Fruit fly (Drosophila melanogaster) whole organism, embryonic: ENCODE results near the gene CG9903.

Experiments used
- Antp ChIP-seq: fragments of 200-800 bp; sonication (Bioruptor generic); optimal IDR thresholded peaks from 3 replicates; lab custom pipeline; 2016; ENCODE audit warnings: missing biosample characterization, missing genetic modification characterization
- B-H2 ChIP-seq: fragments of 200-800 bp; sonication (Bioruptor generic); optimal IDR thresholded peaks from 2 replicates; lab custom pipeline; 2018; ENCODE audit warnings: missing biosample characterization, mild to moderate bottlenecking, missing genetic modification characterization
- CG11085 ChIP-seq: fragments of 200-800 bp; sonication (Bioruptor generic); IDR thresholded peaks from 2 replicates; pipeline ENCODE4 v1.3.6; 2022; ENCODE audit warnings: missing biosample characterization, missing genetic modification characterization
- CG11723 ChIP-seq: fragments of 200-800 bp; sonication (Bioruptor generic); optimal IDR thresholded peaks from 2 replicates; lab custom pipeline; 2017; ENCODE audit warnings: missing biosample characterization, mild to moderate bottlenecking, missing genetic modification characterization
- CG12299 ChIP-seq: fragments of 200-800 bp; sonication (Bioruptor generic); optimal IDR thresholded peaks from 2 replicates; lab custom pipeline; 2018; ENCODE audit warnings: missing biosample characterization, mild to moderate bottlenecking, missing genetic modification characterization
- CG14050 ChIP-seq: fragments of 200-800 bp; sonication (Bioruptor generic); IDR thresholded peaks from 3 replicates; pipeline ENCODE4 v1.3.6; 2022; ENCODE audit warnings: missing biosample characterization, missing genetic modification characterization
- CG14667 ChIP-seq: fragments of 200-800 bp; sonication (Bioruptor generic); IDR thresholded peaks from 2 replicates; pipeline ENCODE4 v1.3.6; 2022; ENCODE audit warnings: missing biosample characterization, missing genetic modification characterization
- CG1647 ChIP-seq: fragments of 200-800 bp; sonication (Bioruptor generic); optimal IDR thresholded peaks from 3 replicates; lab custom pipeline; 2016; ENCODE audit warnings: missing biosample characterization, missing genetic modification characterization
- CG16779 ChIP-seq: fragments of 200-800 bp; sonication (Bioruptor generic); IDR thresholded peaks from 2 replicates; pipeline ENCODE4 v1.3.6; 2022; ENCODE audit warnings: missing biosample characterization, missing genetic modification characterization
- CG16813 ChIP-seq: fragments of 200-800 bp; sonication (Bioruptor generic); IDR thresholded peaks from 3 replicates; pipeline ENCODE4 v1.3.6; 2022; ENCODE audit warnings: missing biosample characterization, missing genetic modification characterization; ENCODE audit not compliant: partially characterized antibody
- CG17829 ChIP-seq: fragments of 200-800 bp; optimal IDR thresholded peaks from 2 replicates; lab custom pipeline; 2019; ENCODE audit warnings: missing biosample characterization, mild to moderate bottlenecking, missing genetic modification characterization, moderate library complexity
- CG18011 ChIP-seq: fragments of 200-800 bp; sonication (Bioruptor generic); optimal IDR thresholded peaks from 2 replicates; lab custom pipeline; 2017; ENCODE audit warnings: missing biosample characterization, missing genetic modification characterization, mild to moderate bottlenecking, moderate library complexity, missing genotype
- CG2199 ChIP-seq: fragments of 200-800 bp; sonication (Bioruptor generic); IDR thresholded peaks from 3 replicates; pipeline ENCODE4 v1.3.6; 2022; ENCODE audit warnings: missing biosample characterization, missing genetic modification characterization
- CG2202 ChIP-seq: fragments of 200-800 bp; sonication (Bioruptor generic); optimal IDR thresholded peaks from 2 replicates; lab custom pipeline; 2018; ENCODE audit warnings: missing biosample characterization, mild to moderate bottlenecking, missing genetic modification characterization
- CG30431 ChIP-seq: fragments of 200-800 bp; sonication (Bioruptor generic); optimal IDR thresholded peaks from 2 replicates; lab custom pipeline; 2017; ENCODE audit warnings: missing biosample characterization, missing genetic modification characterization
- CG3065 ChIP-seq: fragments of 200-800 bp; sonication (Bioruptor generic); optimal IDR thresholded peaks from 2 replicates; lab custom pipeline; 2016; ENCODE audit warnings: missing biosample characterization, missing genetic modification characterization
- CG33213 ChIP-seq: fragments of 200-800 bp; sonication (Bioruptor generic); optimal IDR thresholded peaks from 3 replicates; lab custom pipeline; 2016; ENCODE audit warnings: missing biosample characterization, missing genetic modification characterization
- CG33557 ChIP-seq: fragments of 200-800 bp; sonication (Bioruptor generic); optimal IDR thresholded peaks from 2 replicates; lab custom pipeline; 2019; ENCODE audit warnings: missing biosample characterization, mild to moderate bottlenecking, missing genetic modification characterization, moderate library complexity
- CG3847 ChIP-seq: fragments of 200-800 bp; sonication (Bioruptor generic); IDR thresholded peaks from 2 replicates; pipeline ENCODE4 v1.3.6; 2022; ENCODE audit warnings: missing biosample characterization, missing genetic modification characterization
- CG4360 ChIP-seq: fragments of 200-800 bp; sonication (Bioruptor generic); IDR thresholded peaks from 2 replicates; pipeline ENCODE4 v1.3.6; 2022; ENCODE audit warnings: missing biosample characterization, missing genetic modification characterization
- CG4820 ChIP-seq: fragments of 200-800 bp; sonication (Bioruptor generic); optimal IDR thresholded peaks from 3 replicates; lab custom pipeline; 2016; ENCODE audit warnings: missing biosample characterization, missing genetic modification characterization
- CG6765 ChIP-seq: fragments of 200-800 bp; sonication (Bioruptor generic); optimal IDR thresholded peaks from 3 replicates; lab custom pipeline; 2017; ENCODE audit warnings: missing biosample characterization, mild to moderate bottlenecking, missing genetic modification characterization
- CG7786 ChIP-seq: fragments of 200-800 bp; sonication (Bioruptor generic); optimal IDR thresholded peaks from 2 replicates; lab custom pipeline; 2016; ENCODE audit warnings: missing biosample characterization, missing genetic modification characterization
- CG7928 ChIP-seq: fragments of 200-800 bp; sonication (Bioruptor generic); optimal IDR thresholded peaks from 2 replicates; lab custom pipeline; 2017; ENCODE audit warnings: missing biosample characterization, mild to moderate bottlenecking, missing genetic modification characterization
- CG7963 ChIP-seq: fragments of 200-800 bp; sonication (Bioruptor generic); IDR thresholded peaks from 3 replicates; pipeline ENCODE4 v1.3.6; 2022; ENCODE audit warnings: missing biosample characterization, missing genetic modification characterization; ENCODE audit not compliant: partially characterized antibody
- CG8089 ChIP-seq: fragments of 200-800 bp; sonication (Bioruptor generic); optimal IDR thresholded peaks from 3 replicates; lab custom pipeline; 2016; ENCODE audit warnings: missing biosample characterization, missing genetic modification characterization
- CG9797 ChIP-seq: fragments of 200-800 bp; sonication (Bioruptor generic); optimal IDR thresholded peaks from 3 replicates; lab custom pipeline; 2018; ENCODE audit warnings: missing biosample characterization, mild to moderate bottlenecking, missing genetic modification characterization
- Dip3 ChIP-seq: fragments of 200-800 bp; sonication (Bioruptor generic); optimal IDR thresholded peaks from 3 replicates; lab custom pipeline; 2016; ENCODE audit warnings: missing biosample characterization, missing genetic modification characterization
- Dll ChIP-seq: fragments of 200-800 bp; sonication (Bioruptor generic); IDR thresholded peaks from 4 replicates; pipeline ENCODE4 v1.3.6; 2022; ENCODE audit warnings: missing biosample characterization, missing genetic modification characterization; ENCODE audit not compliant: partially characterized antibody
- Doc2 ChIP-seq: fragments of 200-800 bp; sonication (Bioruptor generic); IDR thresholded peaks from 2 replicates; pipeline ENCODE4 v1.3.6; 2022; ENCODE audit warnings: missing biosample characterization, missing genetic modification characterization
- Doc3 ChIP-seq: fragments of 200-800 bp; sonication (Bioruptor generic); IDR thresholded peaks from 3 replicates; pipeline ENCODE4 v1.3.6; 2022; ENCODE audit warnings: missing biosample characterization, missing genetic modification characterization; ENCODE audit not compliant: partially characterized antibody
- Gsc ChIP-seq: fragments of 200-800 bp; sonication (Bioruptor generic); IDR thresholded peaks from 2 replicates; pipeline ENCODE4 v1.3.6; 2022; ENCODE audit warnings: missing biosample characterization, missing genetic modification characterization
- H15 ChIP-seq: fragments of 200-800 bp; sonication (Bioruptor generic); IDR thresholded peaks from 3 replicates; pipeline ENCODE4 v1.3.6; 2022; ENCODE audit warnings: missing biosample characterization, missing genetic modification characterization
- HmgD ChIP-seq: fragments of 200-800 bp; sonication (Bioruptor generic); optimal IDR thresholded peaks from 3 replicates; lab custom pipeline; 2016; ENCODE audit warnings: missing biosample characterization, missing genetic modification characterization
- Jarid2 ChIP-seq: fragments of 200-800 bp; sonication (Bioruptor generic); optimal IDR thresholded peaks from 3 replicates; lab custom pipeline; 2017; ENCODE audit warnings: mild to moderate bottlenecking, missing biosample characterization, missing genetic modification reagents, missing genetic modification characterization
- Lpt ChIP-seq: fragments of >200 bp; optimal IDR thresholded peaks from 2 replicates; lab custom pipeline; 2018; ENCODE audit warnings: missing biosample characterization, missing genetic modification characterization
- PHDP ChIP-seq: fragments of 200-800 bp; sonication (Bioruptor generic); optimal IDR thresholded peaks from 3 replicates; lab custom pipeline; 2018; ENCODE audit warnings: missing biosample characterization, mild to moderate bottlenecking, missing genetic modification characterization, moderate library complexity
- ac ChIP-seq: fragments of 200-800 bp; sonication (Bioruptor generic); optimal IDR thresholded peaks from 3 replicates; lab custom pipeline; 2017; ENCODE audit warnings: missing biosample characterization, mild to moderate bottlenecking, missing genetic modification characterization
- amos ChIP-seq: fragments of 200-800 bp; sonication (Bioruptor generic); IDR thresholded peaks from 2 replicates; pipeline ENCODE4 v1.3.6; 2022; ENCODE audit warnings: missing biosample characterization, missing genetic modification characterization; ENCODE audit not compliant: partially characterized antibody
- ap ChIP-seq: fragments of 200-800 bp; sonication (Bioruptor generic); IDR thresholded peaks from 2 replicates; pipeline ENCODE4 v1.3.6; 2022; ENCODE audit warnings: missing biosample characterization, missing genetic modification characterization
- croc ChIP-seq: fragments of 200-800 bp; sonication (Bioruptor generic); conservative IDR thresholded peaks from 3 replicates; pipeline ENCODE4 v1.3.6; 2022; ENCODE audit warnings: missing biosample characterization, missing genetic modification characterization
- emc ChIP-seq: fragments of 200-800 bp; sonication (Bioruptor generic); optimal IDR thresholded peaks from 2 replicates; lab custom pipeline; 2016; ENCODE audit warnings: missing biosample characterization, missing genetic modification characterization
- gem ChIP-seq: fragments of 200-800 bp; sonication (Bioruptor generic); optimal IDR thresholded peaks from 2 replicates; lab custom pipeline; 2019; ENCODE audit warnings: missing biosample characterization, mild to moderate bottlenecking, missing genetic modification characterization, moderate library complexity
- her ChIP-seq: fragments of 200-800 bp; sonication (Bioruptor generic); optimal IDR thresholded peaks from 2 replicates; lab custom pipeline; 2016; ENCODE audit warnings: missing biosample characterization, missing genetic modification characterization
- nau ChIP-seq: fragments of 200-800 bp; sonication (Bioruptor generic); optimal IDR thresholded peaks from 3 replicates; lab custom pipeline; 2017; ENCODE audit warnings: missing biosample characterization, mild to moderate bottlenecking, missing genetic modification characterization, missing genetic modification reagents
- nerfin-2 ChIP-seq: fragments of 200-800 bp; sonication (Bioruptor generic); IDR thresholded peaks from 2 replicates; pipeline ENCODE4 v1.3.6; 2022; ENCODE audit warnings: missing biosample characterization, missing genetic modification characterization; ENCODE audit not compliant: partially characterized antibody
- pan ChIP-seq, 4 experiments: fragments of >200 bp in 3 of 4; fragments of 200-800 bp in 1 of 4; sonication (Bioruptor generic) in 1 of 4; optimal IDR thresholded peaks in 3 of 4; IDR thresholded peaks in 1 of 4; 2 replicates each; pipeline versions ENCODE4 v1.3.6 to Lab custom; 2017 to 2022; ENCODE audit warnings: missing biosample characterization in 2 of 4, missing genetic modification characterization in 2 of 4, mixed read lengths in 1 of 4
- pros ChIP-seq: fragments of 200-800 bp; sonication (Bioruptor generic); optimal IDR thresholded peaks from 3 replicates; lab custom pipeline; 2019; ENCODE audit warnings: missing biosample characterization, mild to moderate bottlenecking, missing genetic modification characterization, moderate library complexity
- sens ChIP-seq: fragments of 200-800 bp; sonication (Bioruptor generic); peaks from one replicate; lab custom pipeline; 2016; ENCODE audit warnings: missing biosample characterization, missing genetic modification characterization
- toy ChIP-seq: fragments of 200-800 bp; sonication (Bioruptor generic); IDR thresholded peaks from 2 replicates; pipeline ENCODE4 v1.3.6; 2022; ENCODE audit warnings: missing biosample characterization, missing genetic modification characterization
- zen2 ChIP-seq: fragments of 200-800 bp; sonication (Bioruptor generic); IDR thresholded peaks from 3 replicates; pipeline ENCODE4 v1.3.6; 2022; ENCODE audit warnings: missing biosample characterization, missing genetic modification characterization; ENCODE audit not compliant: partially characterized antibody

Gene CG9903

DNA sequence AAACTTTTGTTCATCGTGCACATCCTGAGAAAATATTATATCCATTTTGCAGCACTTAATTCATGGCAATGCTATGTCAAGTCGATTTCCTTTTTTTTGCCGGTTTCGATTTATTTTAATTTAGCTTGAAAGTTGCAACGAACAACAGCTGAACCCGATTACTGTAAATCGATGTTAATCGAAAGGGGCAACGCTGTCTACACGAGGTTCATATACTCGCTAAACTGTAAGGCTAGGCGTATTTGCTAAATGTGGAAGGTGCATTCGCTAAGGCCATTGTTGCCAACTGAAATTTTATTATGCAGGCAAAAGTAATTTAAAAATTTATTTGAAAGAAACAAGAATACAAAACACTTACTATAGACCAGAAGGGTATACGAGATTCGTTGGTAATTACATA is 6.7 kb upstream of the CG9903 start, which contains the start of gene CG9902 (continued):
- TF ChIP-seq HmgD (GFP tag; lab: Kevin White, UChicago): peak; percentile 86
- TF ChIP-seq Doc2: no peak
- no peak for TF ChIP-seq CG1647 (GFP tag; lab: Kevin White, UChicago)
- no peak for TF ChIP-seq gem (tag; lab: Kevin White, UChicago)
- no peak for TF ChIP-seq CG3065
- no peak for TF ChIP-seq sens (GFP tag; lab: Kevin White, UChicago)
- TF ChIP-seq zen2 (GFP tag; lab: Robert Waterston, UW): no peak; the same call in 2 of the 3 replicates
- TF ChIP-seq croc (GFP tag; lab: Robert Waterston, UW): no peak
- TF ChIP-seq ac (GFP tag; lab: Kevin White, UChicago): no peak
- peak; percentile 56 for TF ChIP-seq CG17829
- TF ChIP-seq CG11723 (GFP tag; lab: Kevin White, UChicago): no peak
- TF ChIP-seq CG12299 (tag; lab: Kevin White, UChicago): no peak
- peak; percentile 79 for TF ChIP-seq Dll (GFP tag; lab: Robert Waterston, UW)
- TF ChIP-seq CG16779 (GFP tag; lab: Robert Waterston, UW): no peak
- TF ChIP-seq her (GFP tag; lab: Kevin White, UChicago): peak; percentile 27
- no peak for TF ChIP-seq Gsc (GFP tag; lab: Robert Waterston, UW)
- no peak for TF ChIP-seq CG18011 (GFP tag; lab: Kevin White, UChicago)
- TF ChIP-seq CG14667 (GFP tag; lab: Robert Waterston, UW): no peak
- no peak for TF ChIP-seq H15 (GFP tag; lab: Robert Waterston, UW)
- peak; percentile 67 for TF ChIP-seq CG33213 (GFP tag; lab: Kevin White, UChicago)
- no peak for TF ChIP-seq Lpt (GFP tag; lab: Kevin White, UChicago)
- no peak for TF ChIP-seq CG8089 (GFP tag; lab: Kevin White, UChicago)
- TF ChIP-seq CG4820 (GFP tag; lab: Kevin White, UChicago): no peak
- no peak for TF ChIP-seq CG4360 (GFP tag; lab: Robert Waterston, UW)
- TF ChIP-seq Antp: no peak
- TF ChIP-seq emc: no peak
- TF ChIP-seq CG30431 (GFP tag; lab: Kevin White, UChicago): no peak
- no peak for TF ChIP-seq CG33557 (GFP tag; lab: Kevin White, UChicago)
- TF ChIP-seq CG3847: peak; percentile 60
- TF ChIP-seq CG7963 (GFP tag; lab: Robert Waterston, UW): peak; percentile 76
- TF ChIP-seq PHDP: no peak
- peak; percentile 48 for TF ChIP-seq CG9797 (GFP tag; lab: Kevin White, UChicago)
- no peak for TF ChIP-seq Jarid2 (GFP tag; lab: Kevin White, UChicago)
- peak; percentile 63; the same call in 2 of the 3 replicates for TF ChIP-seq Doc3
- TF ChIP-seq nerfin-2 (GFP tag; lab: Robert Waterston, UW): peak; percentile 75
- peak; percentile 78 for TF ChIP-seq CG16813
- peak; percentile 47 for TF ChIP-seq B-H2 (GFP tag; lab: Kevin White, UChicago)
- TF ChIP-seq CG6765 (GFP tag; lab: Kevin White, UChicago): no peak
- no peak for TF ChIP-seq CG2202
- peak; percentile 85 for TF ChIP-seq amos (GFP tag; lab: Robert Waterston, UW)
- no peak for TF ChIP-seq CG14050 (GFP tag; lab: Robert Waterston, UW)
- TF ChIP-seq Dip3 (GFP tag; lab: Kevin White, UChicago): no peak
- TF ChIP-seq CG11085 (GFP tag; lab: Robert Waterston, UW): no peak
- no peak for TF ChIP-seq CG7928 (GFP tag; lab: Kevin White, UChicago)
- no peak for TF ChIP-seq toy (GFP tag; lab: Robert Waterston, UW)
- TF ChIP-seq pros (GFP tag; lab: Kevin White, UChicago): no peak
- TF ChIP-seq CG2199 (GFP tag; lab: Robert Waterston, UW): peak; percentile 75; the same call in 2 of the 3 replicates
- TF ChIP-seq pan (optimal IDR thresholded peaks at IDR 0.05; lab: Kevin White, UChicago): no peak
- no peak for TF ChIP-seq pan (GFP tag; optimal IDR thresholded peaks at IDR 0.05 in 1 of 2, IDR thresholded peaks at IDR 0.05 in 1 of 2)
- TF ChIP-seq nau: no peak
- no peak for TF ChIP-seq ap
- TF ChIP-seq CG7786 (GFP tag; lab: Kevin White, UChicago): no peak
